Worm (Caenorhabditis elegans) whole organism, L3 larva: ENCODE measurements around the gene F42A6.2.

Experiments used
- ceh-82 ChIP-seq: fragments of 150-350 bp; optimal IDR thresholded peaks from 2 replicates; lab custom pipeline; 2014; ENCODE audit warnings: missing biosample characterization, missing genetic modification characterization
- fkh-10 ChIP-seq: sonication (generic microtip); optimal IDR thresholded peaks from 2 replicates; lab custom pipeline; 2017; ENCODE audit warnings: missing biosample characterization, missing genetic modification reagents, missing genetic modification characterization
- fos-1 ChIP-seq: fragments of 150-350 bp; optimal IDR thresholded peaks from 2 replicates; lab custom pipeline; 2014; ENCODE audit warnings: missing biosample characterization, missing genetic modification characterization
- nhr-25 ChIP-seq: sonication (generic microtip); optimal IDR thresholded peaks from 2 replicates; lab custom pipeline; 2017; ENCODE audit warnings: missing biosample characterization, missing genetic modification characterization
- pqm-1 ChIP-seq: fragments of 150-350 bp; optimal IDR thresholded peaks from 2 replicates; lab custom pipeline; 2017; ENCODE audit warnings: missing biosample characterization, missing genetic modification characterization, inconsistent platforms

ce11 chrIV:3363221-3363620 is 22.0 kb downstream of the F42A6.2 start, which contains the start of gene Y55H10A.2:
- TF ChIP-seq pqm-1 (tag; lab: Kevin White, UChicago), result no peak
- no peak for TF ChIP-seq ceh-82
- no peak for TF ChIP-seq fkh-10 (GFP tag; lab: Kevin White, UChicago)
- no peak for TF ChIP-seq fos-1 (tag; lab: Kevin White, UChicago)
- no peak for TF ChIP-seq nhr-25 (tag; lab: Kevin White, UChicago)
